Fruit fly (Drosophila melanogaster): ENCODE data around the gene msb1l.

Gene msb1l

DNA sequence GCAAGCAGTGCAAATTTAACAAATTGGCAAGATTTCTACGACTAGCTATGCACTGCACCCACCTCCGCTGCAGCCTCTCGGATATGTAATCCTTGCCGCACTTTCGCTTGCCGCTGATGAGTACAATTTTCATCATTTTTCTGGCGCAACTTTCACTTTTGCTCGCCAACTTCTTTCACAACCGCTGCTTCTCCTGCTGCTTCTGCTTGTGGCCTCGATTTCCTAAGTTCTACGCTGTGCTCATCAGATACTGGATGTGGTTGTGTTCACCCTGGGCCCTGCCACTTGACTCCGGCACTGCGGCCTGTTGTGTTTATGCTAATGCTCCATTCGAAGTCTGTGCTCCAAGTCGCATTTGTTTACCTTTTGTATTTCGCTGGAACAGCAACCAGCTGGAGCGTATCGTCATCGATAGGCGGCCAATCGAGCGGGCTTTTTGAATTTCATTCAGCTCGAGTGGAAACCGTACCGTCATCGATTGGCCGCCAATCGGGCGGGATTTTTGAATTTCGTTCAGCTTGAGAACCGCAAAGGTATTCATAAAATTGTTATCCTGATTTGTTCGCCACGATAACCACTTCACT is 2.6 kb downstream of the msb1l start, which contains the start of gene Pmvk:
Gene Pmvk (minus strand): TSS at position 357 of the 584 bp plus-strand sequence.
- TF ChIP-seq CG15336 (GFP tag; IDR thresholded peaks at IDR 0.05) = 0 out of 2 replicates have a peak, but pooled peaks have one; percentile 14
- no peak for TF ChIP-seq CG10669 (GFP tag; optimal IDR thresholded peaks at IDR 0.05)
- TF ChIP-seq lz (GFP tag; optimal IDR thresholded peaks at IDR 0.05) = no peak
- peak; percentile 26 for TF ChIP-seq CG6854 (GFP tag; optimal IDR thresholded peaks at IDR 0.05)
- TF ChIP-seq achi (GFP tag; optimal IDR thresholded peaks at IDR 0.05) = no peak
- TF ChIP-seq fkh (GFP tag; optimal IDR thresholded peaks at IDR 0.05) = peak; percentile 88
- TF ChIP-seq Blimp-1 (GFP tag; optimal IDR thresholded peaks at IDR 0.05) = peak; percentile 98
- no peak for TF ChIP-seq CG6808 (GFP tag; optimal IDR thresholded peaks at IDR 0.05)

DNA sequence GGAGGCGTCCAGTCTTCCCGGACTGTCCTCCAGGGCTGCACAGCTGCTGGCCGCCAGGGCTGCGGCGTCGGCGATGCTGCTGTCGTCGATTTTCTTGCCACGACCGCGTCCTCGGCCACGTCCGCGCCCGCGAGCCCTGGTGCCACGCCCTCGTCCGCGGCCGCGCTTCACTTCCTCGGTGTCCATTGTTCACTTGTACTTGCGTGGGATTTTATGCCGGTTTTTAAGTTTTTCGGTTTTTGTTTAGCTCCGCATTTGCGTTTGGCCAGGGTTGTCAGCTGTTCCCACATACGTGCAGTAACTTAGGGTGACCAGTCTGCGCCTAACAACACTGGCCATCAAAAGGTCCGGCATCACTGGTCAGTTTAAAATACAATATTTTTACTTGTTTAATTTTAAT is 4.7 kb downstream of the msb1l start, which contains the start of gene Hakai:
Gene Hakai (minus strand): TSS at position 290 of the 400 bp plus-strand sequence.
- peak; percentile 74 for TF ChIP-seq CG3919 (GFP tag; optimal IDR thresholded peaks at IDR 0.05)
- TF ChIP-seq fd59A (GFP tag; optimal IDR thresholded peaks at IDR 0.05) = no peak
- peak; percentile 53 for TF ChIP-seq topi (GFP tag; optimal IDR thresholded peaks at IDR 0.05)
- peak; percentile 29 for TF ChIP-seq pdm3 (GFP tag; optimal IDR thresholded peaks at IDR 0.05)
- TF ChIP-seq Smox (GFP tag; optimal IDR thresholded peaks at IDR 0.05) = peak; percentile 44
- peak; percentile 67; the same call in 1 of the 3 replicates for TF ChIP-seq CG6163 (GFP tag; IDR thresholded peaks at IDR 0.05)
- TF ChIP-seq CG6808 (GFP tag; optimal IDR thresholded peaks at IDR 0.05) = no peak
- no peak for TF ChIP-seq dac (GFP tag; optimal IDR thresholded peaks at IDR 0.05)
- TF ChIP-seq Eip75B (GFP tag; optimal IDR thresholded peaks at IDR 0.05) = peak; percentile 40
- TF ChIP-seq Sox15 (GFP tag; optimal IDR thresholded peaks at IDR 0.05) = peak; percentile 5
- TF ChIP-seq CG10631 (GFP tag; optimal IDR thresholded peaks at IDR 0.05) = peak; percentile 39
- TF ChIP-seq Sox14 (GFP tag; optimal IDR thresholded peaks at IDR 0.05) = peak; percentile 57
- TF ChIP-seq OdsH (GFP tag; optimal IDR thresholded peaks at IDR 0.05) = peak; percentile 50
- no peak for TF ChIP-seq Gug (GFP tag; IDR thresholded peaks at IDR 0.05)
- peak; percentile 57 for TF ChIP-seq Eip78C (GFP tag)
- peak; percentile 25 for TF ChIP-seq Ets21C (GFP tag; optimal IDR thresholded peaks at IDR 0.05)
- peak; percentile 67 for TF ChIP-seq Hr4 (GFP tag; optimal IDR thresholded peaks at IDR 0.05)
- peak; percentile 6 for TF ChIP-seq CG1621 (tag; optimal IDR thresholded peaks at IDR 0.05)
- TF ChIP-seq CG8319 (GFP tag; optimal IDR thresholded peaks at IDR 0.05) = peak; percentile 26
- peak; percentile 36 for TF ChIP-seq CG3032 (tag; optimal IDR thresholded peaks at IDR 0.05)
- TF ChIP-seq vri (GFP tag; optimal IDR thresholded peaks at IDR 0.05) = no peak
- TF ChIP-seq CG31627 (GFP tag; optimal IDR thresholded peaks at IDR 0.05) = peak; percentile 61
- peak; percentile 34 for TF ChIP-seq net (GFP tag; optimal IDR thresholded peaks at IDR 0.05)
- TF ChIP-seq Ets96B (tag; optimal IDR thresholded peaks at IDR 0.05) = peak; percentile 12
- TF ChIP-seq esn (GFP tag; optimal IDR thresholded peaks at IDR 0.05) = peak; percentile 53
- no peak for TF ChIP-seq CG11762 (GFP tag; optimal IDR thresholded peaks at IDR 0.05; ENCODE audit: insufficient read depth)
- TF ChIP-seq achi (GFP tag; optimal IDR thresholded peaks at IDR 0.05) = peak; percentile 42
- peak in 1 of 2 experiments; percentile 29 for TF ChIP-seq ss (GFP tag; optimal IDR thresholded peaks at IDR 0.05)
- peak; percentile 64 for TF ChIP-seq cyc (GFP tag; optimal IDR thresholded peaks at IDR 0.05)
- TF ChIP-seq fd85E (GFP tag; optimal IDR thresholded peaks at IDR 0.05) = no peak
- TF ChIP-seq CG6854 (GFP tag; optimal IDR thresholded peaks at IDR 0.05) = no peak
- no peak for TF ChIP-seq salr (GFP tag; optimal IDR thresholded peaks at IDR 0.05)
- TF ChIP-seq Eip93F (GFP tag; optimal IDR thresholded peaks at IDR 0.05) = no peak
- TF ChIP-seq Hr39 (GFP tag; optimal IDR thresholded peaks at IDR 0.05) = peak; percentile 55
- peak; percentile 30 for TF ChIP-seq CG32006 (GFP tag; optimal IDR thresholded peaks at IDR 0.05)
- TF ChIP-seq Hr38 (GFP tag; optimal IDR thresholded peaks at IDR 0.05) = no peak
- TF ChIP-seq CG8119 (GFP tag; IDR thresholded peaks at IDR 0.05) = no peak; the same call in 2 of the 3 replicates
- peak; percentile 9; the same call in 1 of the 2 replicates for TF ChIP-seq CG11294 (GFP tag; IDR thresholded peaks at IDR 0.05)
- 0 out of 3 replicates have a peak, but pooled peaks have one; percentile 43 for TF ChIP-seq eg (GFP tag; IDR thresholded peaks at IDR 0.05)
- TF ChIP-seq CG11902 (GFP tag; optimal IDR thresholded peaks at IDR 0.05) = peak; percentile 35
- TF ChIP-seq CG7368 (GFP tag; optimal IDR thresholded peaks at IDR 0.05) = peak; percentile 37
- peak; percentile 51 for TF ChIP-seq lz (GFP tag; optimal IDR thresholded peaks at IDR 0.05)
- TF ChIP-seq CG10669 (GFP tag; optimal IDR thresholded peaks at IDR 0.05) = no peak
- peak; percentile 30 for TF ChIP-seq CG34406 (GFP tag; optimal IDR thresholded peaks at IDR 0.05)
- peak; percentile 30 for TF ChIP-seq acj6 (GFP tag; optimal IDR thresholded peaks at IDR 0.05)

Measured in whole organism, prepupa.